Worm (Caenorhabditis elegans) whole organism, mixed stage, embryonic: ENCODE data around the gene gst-31.

ENCODE experiments used
- ceh-39 ChIP-seq: fragments of 150-350 bp; optimal IDR thresholded peaks from 2 replicates; lab custom pipeline; 2014; ENCODE audit warnings: missing biosample characterization, missing genetic modification characterization
- ceh-43 ChIP-seq: fragments of 200-800 bp; sonication (Bioruptor generic); optimal IDR thresholded peaks from 2 replicates; lab custom pipeline; 2018; ENCODE audit warnings: mild to moderate bottlenecking, missing genetic modification characterization, moderate library complexity, missing compliant biosample characterization
- ceh-83 ChIP-seq: fragments of 200-800 bp; sonication (Bioruptor generic); optimal IDR thresholded peaks from 2 replicates; lab custom pipeline; 2018; ENCODE audit warnings: mild to moderate bottlenecking, missing genetic modification characterization, missing compliant biosample characterization
- ces-1 ChIP-seq: fragments of 150-350 bp; optimal IDR thresholded peaks from 2 replicates; lab custom pipeline; 2014; ENCODE audit warnings: missing biosample characterization, missing genetic modification reagents, missing genetic modification characterization
- cnd-1 ChIP-seq: fragments of 200-800 bp; sonication (Bioruptor generic); optimal IDR thresholded peaks from 2 replicates; lab custom pipeline; 2018; ENCODE audit warnings: mild to moderate bottlenecking, missing genetic modification characterization, missing compliant biosample characterization
- drap-1 ChIP-seq: fragments of 200-800 bp; sonication (Bioruptor generic); optimal IDR thresholded peaks from 3 replicates; lab custom pipeline; 2018; ENCODE audit warnings: mild to moderate bottlenecking, missing genetic modification characterization, missing compliant biosample characterization
- elt-1 ChIP-seq: sonication (generic microtip); optimal IDR thresholded peaks from 2 replicates; lab custom pipeline; 2017; ENCODE audit warnings: missing genetic modification characterization, mild to moderate bottlenecking, missing compliant biosample characterization, antibody characterized with exemption, moderate library complexity, borderline replicate concordance; ENCODE audit not compliant: insufficient read depth
- elt-3 ChIP-seq: fragments of 150-350 bp; optimal IDR thresholded peaks from 2 replicates; lab custom pipeline; 2014; ENCODE audit warnings: missing biosample characterization, missing genetic modification characterization
- ham-2 ChIP-seq: fragments of 200-800 bp; sonication (Bioruptor generic); optimal IDR thresholded peaks from 2 replicates; lab custom pipeline; 2018; ENCODE audit warnings: mild to moderate bottlenecking, missing genetic modification characterization, missing compliant biosample characterization
- hlh-1 ChIP-seq: fragments of 150-350 bp; optimal IDR thresholded peaks from 2 replicates; lab custom pipeline; 2014; ENCODE audit warnings: missing biosample characterization, missing genetic modification reagents, missing genetic modification characterization
- lin-32 ChIP-seq: fragments of 200-800 bp; sonication (Bioruptor generic); optimal IDR thresholded peaks from 2 replicates; lab custom pipeline; 2018; ENCODE audit warnings: mild to moderate bottlenecking, missing genetic modification characterization, missing compliant biosample characterization
- mep-1 ChIP-seq: fragments of 150-350 bp; optimal IDR thresholded peaks from 2 replicates; lab custom pipeline; 2017; ENCODE audit warnings: missing biosample characterization, missing genetic modification reagents, missing genetic modification characterization, inconsistent platforms
- mls-2 ChIP-seq: sonication (generic microtip); optimal IDR thresholded peaks from 2 replicates; lab custom pipeline; 2016; ENCODE audit warnings: mild to moderate bottlenecking, missing genetic modification characterization, moderate library complexity, missing compliant biosample characterization
- nhr-12 ChIP-seq: fragments of 150-350 bp; optimal IDR thresholded peaks from 2 replicates; lab custom pipeline; 2014; ENCODE audit warnings: missing biosample characterization, missing genetic modification characterization
- nhr-2 ChIP-seq: fragments of 150-350 bp; optimal IDR thresholded peaks from 2 replicates; lab custom pipeline; 2014; ENCODE audit warnings: missing biosample characterization, missing genetic modification characterization
- nhr-237 ChIP-seq: fragments of 150-350 bp; optimal IDR thresholded peaks from 2 replicates; lab custom pipeline; 2014; ENCODE audit warnings: missing biosample characterization, missing genetic modification characterization
- nhr-28 ChIP-seq: fragments of 150-350 bp; optimal IDR thresholded peaks from 2 replicates; lab custom pipeline; 2014; ENCODE audit warnings: missing biosample characterization, missing genetic modification characterization
- sem-2 ChIP-seq: fragments of 200-800 bp; sonication (Bioruptor generic); optimal IDR thresholded peaks from 2 replicates; lab custom pipeline; 2018; ENCODE audit warnings: mild to moderate bottlenecking, missing genetic modification characterization, missing compliant biosample characterization
- snpc-4 ChIP-seq: fragments of 150-350 bp; optimal IDR thresholded peaks from 2 replicates; lab custom pipeline; 2014; ENCODE audit warnings: missing biosample characterization, missing genetic modification characterization
- unc-120 ChIP-seq: sonication (generic microtip); optimal IDR thresholded peaks from 2 replicates; lab custom pipeline; 2017; ENCODE audit warnings: missing genetic modification characterization, missing compliant biosample characterization; ENCODE audit not compliant: poor library complexity, severe bottlenecking
- unc-39 ChIP-seq: fragments of 150-350 bp; optimal IDR thresholded peaks from 2 replicates; lab custom pipeline; 2014; ENCODE audit warnings: missing biosample characterization, missing genetic modification characterization
- unc-62 ChIP-seq: fragments of 150-350 bp; optimal IDR thresholded peaks from 2 replicates; lab custom pipeline; 2014; ENCODE audit warnings: missing biosample characterization, missing genetic modification reagents, missing genetic modification characterization
- zip-8 ChIP-seq: fragments of 150-350 bp; optimal IDR thresholded peaks from 2 replicates; lab custom pipeline; 2014; ENCODE audit warnings: missing biosample characterization, missing genetic modification characterization
- ztf-11 ChIP-seq: fragments of 150-350 bp; optimal IDR thresholded peaks from 2 replicates; lab custom pipeline; 2014; ENCODE audit warnings: missing biosample characterization, missing genetic modification characterization

Gene gst-31

ce11 chrII:15196433-15196832 is 21.7 kb upstream of the gst-31 start, which contains the start of gene spsb-1:
spsb-1 (plus strand) TSS chrII:15196733.
- TF ChIP-seq nhr-237 (tag; lab: Kevin White, UChicago), result no peak
- TF ChIP-seq lin-32 (GFP tag; lab: Kevin White, UChicago), result no peak
- TF ChIP-seq elt-3, result no peak

ce11 chrII:15195346-15195745 is 20.6 kb upstream of the gst-31 start:
- no peak for TF ChIP-seq nhr-12 (tag; lab: Kevin White, UChicago)
- TF ChIP-seq unc-120, result no peak
- no peak for TF ChIP-seq lin-32 (GFP tag; lab: Kevin White, UChicago)
- TF ChIP-seq sem-2 (GFP tag; lab: Kevin White, UChicago), result no peak
- no peak for TF ChIP-seq nhr-237 (tag; lab: Kevin White, UChicago)

ce11 chrII:15193961-15194360 is 19.2 kb upstream of the gst-31 start:
- TF ChIP-seq hlh-1 (tag; lab: Kevin White, UChicago) (peak; percentile 55), ztf-11 (tag; lab: Kevin White, UChicago) (no peak), unc-120 (peak; percentile 3), lin-32 (GFP tag; lab: Kevin White, UChicago) (no peak), elt-1 (no peak), nhr-28 (no peak), elt-3 (no peak), unc-39 (no peak), ham-2 (GFP tag; lab: Kevin White, UChicago) (no peak), drap-1 (GFP tag; lab: Kevin White, UChicago) (no peak), nhr-12 (tag; lab: Kevin White, UChicago) (no peak), cnd-1 (tag; lab: Kevin White, UChicago) (no peak)

ce11 chrII:15190971-15191370 is 16.2 kb upstream of the gst-31 start:
- TF ChIP-seq hlh-1 (tag; lab: Kevin White, UChicago), result no peak
- no peak for TF ChIP-seq nhr-12 (tag; lab: Kevin White, UChicago)
- no peak for TF ChIP-seq nhr-28
- TF ChIP-seq elt-3, result no peak
- no peak for TF ChIP-seq mls-2 (tag; lab: Kevin White, UChicago)
- TF ChIP-seq sem-2 (GFP tag; lab: Kevin White, UChicago), result no peak
- no peak for TF ChIP-seq ceh-43 (GFP tag; lab: Kevin White, UChicago)
- TF ChIP-seq cnd-1 (tag; lab: Kevin White, UChicago), result no peak

- no peak for TF ChIP-seq lin-32 (GFP tag; lab: Kevin White, UChicago)
- TF ChIP-seq elt-3, result no peak
- TF ChIP-seq zip-8, result no peak
- no peak for TF ChIP-seq ceh-39 (tag; lab: Kevin White, UChicago)
- TF ChIP-seq ceh-43 (GFP tag; lab: Kevin White, UChicago), result no peak
- TF ChIP-seq drap-1 (GFP tag; lab: Kevin White, UChicago), result no peak
- TF ChIP-seq nhr-28, result no peak
- TF ChIP-seq ceh-83 (GFP tag; lab: Kevin White, UChicago), result no peak
- TF ChIP-seq ces-1 (GFP tag; lab: Kevin White, UChicago), result peak; percentile 18
Observed at ce11 chrII:15189956-15190355, 15.2 kb upstream of the gst-31 start.

- TF ChIP-seq nhr-12 (tag; lab: Kevin White, UChicago) (no peak), mep-1 (no peak), ham-2 (GFP tag; lab: Kevin White, UChicago) (no peak), ceh-83 (GFP tag; lab: Kevin White, UChicago) (no peak), ztf-11 (tag; lab: Kevin White, UChicago) (no peak), unc-62 (GFP tag; lab: Kevin White, UChicago) (no peak), cnd-1 (tag; lab: Kevin White, UChicago) (no peak), nhr-2 (no peak), elt-3 (no peak), zip-8 (no peak)
Observed at ce11 chrII:15185289-15185688, 10.5 kb upstream of the gst-31 start, which contains the start of gene gst-35. gst-35 (minus strand) TSS chrII:15185389.

ce11 chrII:15183139-15183538 is 8.4 kb upstream of the gst-31 start, which contains the start of gene gst-34:
gst-34 (minus strand) TSS chrII:15183239.
- TF ChIP-seq unc-62 (GFP tag; lab: Kevin White, UChicago) (no peak), ceh-43 (GFP tag; lab: Kevin White, UChicago) (no peak), hlh-1 (tag; lab: Kevin White, UChicago) (no peak), unc-120 (no peak), zip-8 (no peak), snpc-4 (tag; lab: Kevin White, UChicago) (no peak), mls-2 (tag; lab: Kevin White, UChicago) (no peak), elt-1 (no peak), ceh-83 (GFP tag; lab: Kevin White, UChicago) (no peak)
